Fruit fly (Drosophila melanogaster) whole organism, embryonic: Measurements from ENCODE around the gene mfas.

Experiments used
- Aef1 ChIP-seq: fragments of 200-800 bp; sonication (Bioruptor generic); IDR thresholded peaks from 3 replicates; pipeline ENCODE4 v1.3.6; 2022; ENCODE audit warnings: missing biosample characterization, missing genetic modification characterization
- CG10209 ChIP-seq: fragments of 200-800 bp; sonication (Bioruptor generic); optimal IDR thresholded peaks from 3 replicates; lab custom pipeline; 2017; ENCODE audit warnings: missing biosample characterization, mild to moderate bottlenecking, missing genetic modification characterization, missing genetic modification reagents
- CG10959 ChIP-seq: fragments of 200-800 bp; sonication (Bioruptor generic); IDR thresholded peaks from 2 replicates; pipeline ENCODE4 v1.3.6; 2022; ENCODE audit warnings: missing biosample characterization, missing genetic modification characterization
- CG11456 ChIP-seq: fragments of 200-800 bp; sonication (Bioruptor generic); IDR thresholded peaks from 3 replicates; pipeline ENCODE4 v1.3.6; 2022; ENCODE audit warnings: missing biosample characterization, missing genetic modification characterization
- CG11695 ChIP-seq: fragments of 200-800 bp; sonication (Bioruptor generic); IDR thresholded peaks from 3 replicates; pipeline ENCODE4 v1.3.6; 2022; ENCODE audit warnings: missing biosample characterization, missing genetic modification characterization
- CG11696 ChIP-seq: fragments of 200-800 bp; sonication (Bioruptor generic); IDR thresholded peaks from 2 replicates; pipeline ENCODE4 v1.3.6; 2022; ENCODE audit warnings: missing biosample characterization, missing genetic modification characterization
- CG1529 ChIP-seq: fragments of 200-800 bp; sonication (Bioruptor generic); optimal IDR thresholded peaks from 3 replicates; lab custom pipeline; 2018; ENCODE audit warnings: missing biosample characterization, missing genetic modification characterization
- CG17186 ChIP-seq: fragments of 200-800 bp; sonication (Bioruptor generic); optimal IDR thresholded peaks from 3 replicates; lab custom pipeline; 2017; ENCODE audit warnings: missing biosample characterization, missing genetic modification reagents, missing genetic modification characterization
- CG18262 ChIP-seq: fragments of 200-800 bp; optimal IDR thresholded peaks from 3 replicates; lab custom pipeline; 2019; ENCODE audit warnings: missing biosample characterization, mild to moderate bottlenecking, missing genetic modification characterization, moderate library complexity
- CG1832 ChIP-seq: fragments of 200-800 bp; sonication (Bioruptor generic); optimal IDR thresholded peaks from 2 replicates; lab custom pipeline; 2017; ENCODE audit warnings: missing biosample characterization, mild to moderate bottlenecking, missing genetic modification characterization, inconsistent platforms
- CG18619 ChIP-seq: fragments of 200-800 bp; sonication (Bioruptor generic); optimal IDR thresholded peaks from 3 replicates; lab custom pipeline; 2017; ENCODE audit warnings: missing biosample characterization, mild to moderate bottlenecking, missing genetic modification characterization
- CG2199 ChIP-seq: fragments of 200-800 bp; sonication (Bioruptor generic); IDR thresholded peaks from 3 replicates; pipeline ENCODE4 v1.3.6; 2022; ENCODE audit warnings: missing biosample characterization, missing genetic modification characterization
- CG3281 ChIP-seq: fragments of 200-800 bp; sonication (Bioruptor generic); optimal IDR thresholded peaks from 3 replicates; lab custom pipeline; 2017; ENCODE audit warnings: missing biosample characterization, mild to moderate bottlenecking, missing genetic modification characterization
- CG43689 ChIP-seq: fragments of 200-800 bp; sonication (Bioruptor generic); IDR thresholded peaks from 2 replicates; pipeline ENCODE4 v1.3.6; 2022; ENCODE audit warnings: missing biosample characterization, missing genetic modification characterization
- CG4730 ChIP-seq: fragments of 200-800 bp; sonication (Bioruptor generic); IDR thresholded peaks from 2 replicates; pipeline ENCODE4 v1.3.6; 2022; ENCODE audit warnings: missing biosample characterization, missing genetic modification characterization
- CG4820 ChIP-seq: fragments of 200-800 bp; sonication (Bioruptor generic); optimal IDR thresholded peaks from 3 replicates; lab custom pipeline; 2016; ENCODE audit warnings: missing biosample characterization, missing genetic modification characterization
- CG6254 ChIP-seq: fragments of 200-800 bp; sonication (Bioruptor generic); optimal IDR thresholded peaks from 3 replicates; lab custom pipeline; 2017; ENCODE audit warnings: mild to moderate bottlenecking, missing biosample characterization, missing genetic modification reagents, missing genetic modification characterization
- CG6683 ChIP-seq: fragments of 200-800 bp; sonication (Bioruptor generic); optimal IDR thresholded peaks from 2 replicates; lab custom pipeline; 2017; ENCODE audit warnings: missing biosample characterization, mild to moderate bottlenecking, missing genetic modification characterization, missing genetic modification reagents
- CG8281 ChIP-seq: fragments of 200-800 bp; sonication (Bioruptor generic); optimal IDR thresholded peaks from 2 replicates; lab custom pipeline; 2018; ENCODE audit warnings: missing biosample characterization, mild to moderate bottlenecking, missing genetic modification characterization, moderate library complexity
- CHES-1-like ChIP-seq: fragments of 200-800 bp; sonication (Bioruptor generic); optimal IDR thresholded peaks from 2 replicates; lab custom pipeline; 2016; ENCODE audit warnings: missing biosample characterization, missing genetic modification characterization
- Drgx ChIP-seq: fragments of 200-800 bp; sonication (Bioruptor generic); IDR thresholded peaks from 2 replicates; pipeline ENCODE4 v1.3.6; 2022; ENCODE audit warnings: missing biosample characterization, missing genetic modification characterization
- E2f1 ChIP-seq: fragments of 200-800 bp; sonication (Bioruptor generic); IDR thresholded peaks from 2 replicates; pipeline ENCODE4 v1.3.6; 2022; ENCODE audit warnings: missing biosample characterization, missing genetic modification characterization
- HLH54F ChIP-seq: fragments of 200-800 bp; sonication (Bioruptor generic); optimal IDR thresholded peaks from 3 replicates; lab custom pipeline; 2016; ENCODE audit warnings: missing biosample characterization, missing genetic modification characterization
- Mad ChIP-seq: fragments of 200-800 bp; sonication (Bioruptor generic); optimal IDR thresholded peaks from 2 replicates; lab custom pipeline; 2016; ENCODE audit warnings: missing biosample characterization, missing genetic modification characterization
- Rfx ChIP-seq: fragments of 200-800 bp; sonication (Bioruptor generic); IDR thresholded peaks from 2 replicates; pipeline ENCODE4 v1.3.6; 2022; ENCODE audit warnings: missing biosample characterization, missing genetic modification characterization
- az2 ChIP-seq: fragments of 200-800 bp; sonication (Bioruptor generic); optimal IDR thresholded peaks from 3 replicates; lab custom pipeline; 2016; ENCODE audit warnings: missing biosample characterization, missing genetic modification characterization
- bowl ChIP-seq: fragments of 200-800 bp; sonication (Bioruptor generic); IDR thresholded peaks from 2 replicates; pipeline ENCODE4 v1.3.6; 2022; ENCODE audit warnings: missing biosample characterization, missing genetic modification characterization
- cas ChIP-seq: fragments of 200-800 bp; sonication (Bioruptor generic); IDR thresholded peaks from 2 replicates; pipeline ENCODE4 v1.3.6; 2022; ENCODE audit warnings: missing biosample characterization, missing genetic modification characterization
- cg ChIP-seq: fragments of 200-800 bp; sonication (Bioruptor generic); optimal IDR thresholded peaks from 3 replicates; lab custom pipeline; 2019; ENCODE audit warnings: missing biosample characterization, mild to moderate bottlenecking, missing genetic modification characterization, moderate library complexity
- chif ChIP-seq, 2 experiments: fragments of 200-800 bp; sonication (Bioruptor generic); optimal IDR thresholded peaks; 3 replicates each; lab custom pipeline; 2016; ENCODE audit warnings: missing biosample characterization in 2 of 2, missing genetic modification characterization in 2 of 2
- crol ChIP-seq: fragments of 200-800 bp; sonication (Bioruptor generic); IDR thresholded peaks from 2 replicates; pipeline ENCODE4 v1.3.6; 2022; ENCODE audit warnings: missing biosample characterization, missing genetic modification characterization
- dysf ChIP-seq: fragments of 200-800 bp; sonication (Bioruptor generic); IDR thresholded peaks from 3 replicates; pipeline ENCODE4 v1.3.6; 2022; ENCODE audit warnings: missing biosample characterization, missing genetic modification characterization
- emc ChIP-seq: fragments of 200-800 bp; sonication (Bioruptor generic); optimal IDR thresholded peaks from 2 replicates; lab custom pipeline; 2016; ENCODE audit warnings: missing biosample characterization, missing genetic modification characterization
- fd3F ChIP-seq: fragments of 200-800 bp; sonication (Bioruptor generic); optimal IDR thresholded peaks from 2 replicates; lab custom pipeline; 2018; ENCODE audit warnings: missing biosample characterization, mild to moderate bottlenecking, missing genetic modification characterization, moderate library complexity
- gcm ChIP-seq: fragments of 200-800 bp; sonication (Bioruptor generic); optimal IDR thresholded peaks from 2 replicates; lab custom pipeline; 2019; ENCODE audit warnings: missing biosample characterization, mild to moderate bottlenecking, missing genetic modification characterization, moderate library complexity
- gem ChIP-seq: fragments of 200-800 bp; sonication (Bioruptor generic); optimal IDR thresholded peaks from 2 replicates; lab custom pipeline; 2019; ENCODE audit warnings: missing biosample characterization, mild to moderate bottlenecking, missing genetic modification characterization, moderate library complexity
- gro ChIP-seq: fragments of 200-800 bp; sonication (Bioruptor generic); optimal IDR thresholded peaks from 2 replicates; lab custom pipeline; 2016; ENCODE audit warnings: missing biosample characterization, missing genetic modification characterization
- gt ChIP-seq: fragments of 200-800 bp; sonication (Bioruptor generic); IDR thresholded peaks from 2 replicates; pipeline ENCODE4 v1.3.6; 2022; ENCODE audit warnings: missing biosample characterization, missing genetic modification characterization
- hth ChIP-seq: fragments of >200 bp; optimal IDR thresholded peaks from 2 replicates; lab custom pipeline; 2017; ENCODE audit warnings: inconsistent platforms
- inv ChIP-seq: fragments of 200-800 bp; sonication (Bioruptor generic); IDR thresholded peaks from 2 replicates; pipeline ENCODE4 v1.3.6; 2022; ENCODE audit warnings: missing biosample characterization, missing genetic modification characterization; ENCODE audit not compliant: partially characterized antibody
- lmd ChIP-seq: fragments of 200-800 bp; sonication (Bioruptor generic); IDR thresholded peaks from 2 replicates; pipeline ENCODE4 v1.3.6; 2022; ENCODE audit warnings: missing biosample characterization, missing genetic modification characterization
- luna ChIP-seq: fragments of 200-800 bp; sonication (Bioruptor generic); optimal IDR thresholded peaks from 2 replicates; lab custom pipeline; 2016; ENCODE audit warnings: missing biosample characterization, missing genetic modification characterization
- odd ChIP-seq: fragments of 200-800 bp; sonication (Bioruptor generic); optimal IDR thresholded peaks from 2 replicates; lab custom pipeline; 2017; ENCODE audit warnings: missing biosample characterization, mild to moderate bottlenecking, missing genetic modification characterization
- peb ChIP-seq: fragments of 200-800 bp; sonication (Bioruptor generic); IDR thresholded peaks from 2 replicates; pipeline ENCODE4 v1.3.6; 2022; ENCODE audit warnings: missing biosample characterization, missing genetic modification characterization
- sisA ChIP-seq: fragments of 200-800 bp; sonication (Bioruptor generic); IDR thresholded peaks from 2 replicates; pipeline ENCODE4 v1.3.6; 2022; ENCODE audit warnings: missing biosample characterization, missing genetic modification characterization
- slp2 ChIP-seq: fragments of 200-800 bp; sonication (Bioruptor generic); optimal IDR thresholded peaks from 2 replicates; lab custom pipeline; 2016; ENCODE audit warnings: missing biosample characterization, missing genetic modification characterization
- sna ChIP-seq: fragments of 200-800 bp; sonication (Bioruptor generic); IDR thresholded peaks from 2 replicates; pipeline ENCODE4 v1.3.6; 2022; ENCODE audit warnings: missing biosample characterization, missing genetic modification characterization; ENCODE audit not compliant: partially characterized antibody
- trh ChIP-seq: fragments of 200-800 bp; sonication (Bioruptor generic); optimal IDR thresholded peaks from 2 replicates; lab custom pipeline; 2016; ENCODE audit warnings: missing biosample characterization, missing genetic modification characterization
- tx ChIP-seq: fragments of 200-800 bp; sonication (Bioruptor generic); optimal IDR thresholded peaks from 2 replicates; lab custom pipeline; 2016; ENCODE audit warnings: missing biosample characterization, missing genetic modification characterization
- vvl ChIP-seq: fragments of 200-800 bp; sonication (Bioruptor generic); IDR thresholded peaks from 2 replicates; pipeline ENCODE4 v1.3.6; 2022; ENCODE audit warnings: missing biosample characterization, missing genetic modification characterization
- zfh1 ChIP-seq: fragments of 200-800 bp; sonication (Bioruptor generic); IDR thresholded peaks from 3 replicates; pipeline ENCODE4 v1.3.6; 2022; ENCODE audit warnings: missing biosample characterization, missing genetic modification characterization

The mfas gene

dm6 chr3R:12010202-12010824 is 17.2 kb upstream of the mfas start, which contains the start of the genes KLHL18 and GCC185 (continued):
- TF ChIP-seq Rfx (GFP tag; lab: Robert Waterston, UW) (peak; percentile 80), CG18619 (GFP tag; lab: Kevin White, UChicago) (peak; percentile 58), CG18262 (tag; lab: Kevin White, UChicago) (peak; percentile 72), az2 (GFP tag; lab: Kevin White, UChicago) (peak; percentile 78), zfh1 (GFP tag; lab: Robert Waterston, UW) (peak; percentile 56; the same call in 1 of the 3 replicates), dysf (GFP tag; lab: Robert Waterston, UW) (peak; percentile 84), CG4730 (GFP tag; lab: Robert Waterston, UW) (peak; percentile 56; the same call in 1 of the 2 replicates), gt (GFP tag; lab: Robert Waterston, UW) (no peak), HLH54F (GFP tag; lab: Kevin White, UChicago) (peak; percentile 79), inv (GFP tag; lab: Robert Waterston, UW) (peak; percentile 79), CG11696 (no peak), CG17186 (GFP tag; lab: Kevin White, UChicago) (no peak), cg (no peak), Mad (GFP tag; lab: Kevin White, UChicago) (peak; percentile 65), peb (GFP tag; lab: Robert Waterston, UW) (peak; percentile 42; the same call in 1 of the 2 replicates), cas (GFP tag; lab: Robert Waterston, UW) (no peak), CG6683 (GFP tag; lab: Kevin White, UChicago) (peak; percentile 27), CG8281 (tag; lab: Kevin White, UChicago) (peak; percentile 35), CG6254 (GFP tag; lab: Kevin White, UChicago) (peak; percentile 2), gro (GFP tag; lab: Kevin White, UChicago) (peak; percentile 64), CG3281 (GFP tag; lab: Kevin White, UChicago) (peak; percentile 47), Aef1 (GFP tag; lab: Robert Waterston, UW) (peak; percentile 82), lmd (GFP tag; lab: Robert Waterston, UW) (peak; percentile 86), CHES-1-like (GFP tag; lab: Kevin White, UChicago) (peak; percentile 47), odd (GFP tag; lab: Kevin White, UChicago) (no peak), CG43689 (no peak), emc (GFP tag; lab: Kevin White, UChicago) (no peak), slp2 (GFP tag; lab: Kevin White, UChicago) (peak; percentile 3), hth (lab: Kevin White, UChicago) (no peak), tx (GFP tag; lab: Kevin White, UChicago) (peak; percentile 39), trh (GFP tag; lab: Kevin White, UChicago) (peak; percentile 50), sna (GFP tag; lab: Robert Waterston, UW) (peak; percentile 69; the same call in 1 of the 2 replicates), CG11695 (GFP tag; lab: Robert Waterston, UW) (0 out of 3 replicates have a peak, but pooled peaks have one; percentile 43), E2f1 (peak; percentile 43; the same call in 1 of the 2 replicates), fd3F (GFP tag; lab: Kevin White, UChicago) (peak; percentile 62), CG11456 (GFP tag; lab: Robert Waterston, UW) (0 out of 3 replicates have a peak, but pooled peaks have one; percentile 66), Drgx (peak; percentile 30; the same call in 1 of the 2 replicates), CG1832 (GFP tag; lab: Kevin White, UChicago) (no peak)

dm6 chr3R:12006417-12006816 is 13.3 kb upstream of the mfas start:
- TF ChIP-seq inv (GFP tag; lab: Robert Waterston, UW) (no peak), CG10959 (no peak), chif (GFP tag; optimal IDR thresholded peaks at IDR 0.05; lab: Kevin White, UChicago) (no peak), CG11456 (GFP tag; lab: Robert Waterston, UW) (0 out of 3 replicates have a peak, but pooled peaks have one; percentile 25), luna (GFP tag; lab: Kevin White, UChicago) (no peak), CG10209 (GFP tag; lab: Kevin White, UChicago) (no peak), CG1529 (no peak), crol (GFP tag; lab: Robert Waterston, UW) (peak; percentile 45), CG2199 (GFP tag; lab: Robert Waterston, UW) (0 out of 3 replicates have a peak, but pooled peaks have one; percentile 56), bowl (GFP tag; lab: Robert Waterston, UW) (0 out of 2 replicates have a peak, but pooled peaks have one; percentile 12), gem (tag; lab: Kevin White, UChicago) (no peak), vvl (GFP tag; lab: Robert Waterston, UW) (no peak), gcm (peak; percentile 87), CG4820 (GFP tag; lab: Kevin White, UChicago) (no peak), sisA (no peak)
